Worm (Caenorhabditis elegans) whole organism, late embryonic: ENCODE results near the gene T08G2.2.

Experiments used
- K02D7.2 ChIP-seq: sonication (generic microtip); optimal IDR thresholded peaks from 2 replicates; lab custom pipeline; 2017; ENCODE audit warnings: mild to moderate bottlenecking, missing genetic modification characterization, missing compliant biosample characterization
- Y22D7AL.16 ChIP-seq: sonication (generic microtip); optimal IDR thresholded peaks from 2 replicates; lab custom pipeline; 2016; ENCODE audit warnings: missing genetic modification characterization, missing compliant biosample characterization
- ceh-14 ChIP-seq: sonication (generic microtip); optimal IDR thresholded peaks from 2 replicates; lab custom pipeline; 2016; ENCODE audit warnings: missing genotype, missing genetic modification characterization, missing compliant biosample characterization
- dve-1 ChIP-seq: sonication (generic microtip); optimal IDR thresholded peaks from 2 replicates; lab custom pipeline; 2017; ENCODE audit warnings: antibody characterized with exemption, mild to moderate bottlenecking, missing genetic modification characterization, missing compliant biosample characterization
- elt-2 ChIP-seq: sonication (generic microtip); optimal IDR thresholded peaks from 2 replicates; lab custom pipeline; 2016; ENCODE audit warnings: missing genetic modification reagents, missing genetic modification characterization, missing compliant biosample characterization
- ets-4 ChIP-seq: sonication (generic microtip); optimal IDR thresholded peaks from 2 replicates; lab custom pipeline; 2016; ENCODE audit warnings: missing genetic modification characterization, missing compliant biosample characterization
- fax-1 ChIP-seq: sonication (generic microtip); optimal IDR thresholded peaks from 2 replicates; lab custom pipeline; 2016; ENCODE audit warnings: missing genotype, missing genetic modification characterization, missing compliant biosample characterization
- fkh-6 ChIP-seq: sonication (generic microtip); optimal IDR thresholded peaks from 2 replicates; lab custom pipeline; 2016; ENCODE audit warnings: missing genetic modification characterization, missing compliant biosample characterization
- hlh-8 ChIP-seq: sonication (generic microtip); optimal IDR thresholded peaks from 2 replicates; lab custom pipeline; 2016; ENCODE audit warnings: missing genotype, missing genetic modification characterization, missing compliant biosample characterization
- pag-3 ChIP-seq: sonication (generic microtip); optimal IDR thresholded peaks from 2 replicates; lab custom pipeline; 2016; ENCODE audit warnings: missing compliant biosample characterization, missing genetic modification characterization, borderline replicate concordance
- tbx-2 ChIP-seq: sonication (generic microtip); optimal IDR thresholded peaks from 2 replicates; lab custom pipeline; 2016; ENCODE audit warnings: missing genetic modification characterization, missing compliant biosample characterization

DNA sequence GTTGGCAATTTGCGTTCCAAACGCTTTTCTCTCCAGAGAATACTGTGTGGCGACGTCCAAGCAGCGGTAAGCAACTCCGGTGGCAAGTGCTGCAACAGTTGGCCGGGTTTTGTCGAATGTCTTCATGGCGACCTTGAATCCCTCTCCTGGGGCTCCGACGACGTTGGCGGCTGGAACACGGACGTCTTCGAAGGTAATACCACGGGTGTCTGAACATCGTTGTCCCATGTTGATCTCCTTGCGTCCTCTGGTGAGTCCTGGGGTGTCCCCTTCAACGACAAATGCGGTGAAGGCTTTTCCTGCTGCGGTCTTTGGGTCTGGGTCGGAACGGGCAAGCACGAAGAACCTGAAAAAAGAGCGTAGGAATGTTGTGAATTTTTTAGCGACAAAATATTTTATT is 6.6 kb upstream of the T08G2.2 start:
- TF ChIP-seq tbx-2 (tag; lab: Kevin White, UChicago): no peak
- no peak for TF ChIP-seq ets-4 (tag; lab: Kevin White, UChicago)
- TF ChIP-seq elt-2 (tag; lab: Kevin White, UChicago): no peak
- TF ChIP-seq pag-3: no peak
- TF ChIP-seq hlh-8 (tag; lab: Kevin White, UChicago): no peak
- TF ChIP-seq fax-1 (tag; lab: Kevin White, UChicago): no peak
- TF ChIP-seq dve-1 (tag; lab: Kevin White, UChicago): no peak
- no peak for TF ChIP-seq fkh-6 (tag; lab: Kevin White, UChicago)
- TF ChIP-seq K02D7.2 (tag; lab: Kevin White, UChicago): no peak
- TF ChIP-seq ceh-14: no peak
- no peak for TF ChIP-seq Y22D7AL.16 (tag; lab: Kevin White, UChicago)
